Fruit fly (Drosophila melanogaster) Kc167 (cell line): ENCODE data around the gene Esyt2.

Source experiments
- Myc ChIP-seq: fragments of >200 bp; optimal IDR thresholded peaks from 2 replicates; lab custom pipeline; 2017; ENCODE audit warnings: missing external identifiers
- Sin3A ChIP-seq: fragments of >200 bp; optimal IDR thresholded peaks from 2 replicates; lab custom pipeline; 2018; ENCODE audit warnings: missing external identifiers
- h ChIP-seq: fragments of >200 bp; optimal IDR thresholded peaks from 3 replicates; lab custom pipeline; 2018; ENCODE audit warnings: missing external identifiers
- insv ChIP-seq: fragments of >200 bp; optimal IDR thresholded peaks from 3 replicates; lab custom pipeline; 2018; ENCODE audit warnings: missing external identifiers
- psq ChIP-seq: fragments of >200 bp; optimal IDR thresholded peaks from 2 replicates; lab custom pipeline; 2017; ENCODE audit warnings: missing external identifiers
- ttk ChIP-seq: sonication (Bioruptor generic); optimal IDR thresholded peaks from 2 replicates; lab custom pipeline; 2017; ENCODE audit warnings: missing external identifiers

The Esyt2 gene

dm6 chr3R:24573094-24573732 lies 28.7 kb downstream of the Esyt2 start:
- TF ChIP-seq Sin3A (lab: Kevin White, UChicago) (no peak), insv (no peak)

DNA sequence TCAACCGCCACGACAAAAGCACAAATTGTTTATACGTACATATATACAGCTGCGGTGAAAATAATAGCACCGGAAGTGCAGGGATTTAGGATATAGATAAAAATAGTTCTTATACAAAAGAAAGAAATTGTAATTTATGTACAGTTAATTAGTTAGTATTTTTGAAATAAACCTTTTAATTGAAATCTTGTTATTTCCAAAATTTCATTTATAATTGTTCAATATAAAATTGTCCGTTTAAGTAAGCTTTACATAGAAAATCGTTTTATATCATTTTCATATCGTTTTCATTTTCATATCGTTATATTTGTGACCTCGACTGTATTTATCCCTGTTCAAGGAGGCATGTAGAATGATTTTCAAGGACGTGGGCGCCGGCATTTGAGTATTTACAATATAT lies 29.6 kb downstream of the Esyt2 start:
- TF ChIP-seq psq (lab: Kevin White, UChicago) (no peak), Sin3A (lab: Kevin White, UChicago) (no peak), insv (no peak), ttk (lab: Kevin White, UChicago) (no peak), Myc (lab: Kevin White, UChicago) (no peak), h (lab: Kevin White, UChicago) (no peak)

dm6 chr3R:24575109-24575508 lies 30.6 kb downstream of the Esyt2 start:
- TF ChIP-seq Sin3A (lab: Kevin White, UChicago): no peak
- no peak for TF ChIP-seq h (lab: Kevin White, UChicago)
- TF ChIP-seq Myc (lab: Kevin White, UChicago): no peak
- TF ChIP-seq psq (lab: Kevin White, UChicago): no peak
- TF ChIP-seq insv: no peak
- TF ChIP-seq ttk (lab: Kevin White, UChicago): no peak

dm6 chr3R:24575787-24576413 lies 31.4 kb downstream of the Esyt2 start:
- TF ChIP-seq psq (lab: Kevin White, UChicago) (no peak), h (lab: Kevin White, UChicago) (no peak), Sin3A (lab: Kevin White, UChicago) (no peak), Myc (lab: Kevin White, UChicago) (no peak), ttk (lab: Kevin White, UChicago) (no peak), insv (no peak)

DNA sequence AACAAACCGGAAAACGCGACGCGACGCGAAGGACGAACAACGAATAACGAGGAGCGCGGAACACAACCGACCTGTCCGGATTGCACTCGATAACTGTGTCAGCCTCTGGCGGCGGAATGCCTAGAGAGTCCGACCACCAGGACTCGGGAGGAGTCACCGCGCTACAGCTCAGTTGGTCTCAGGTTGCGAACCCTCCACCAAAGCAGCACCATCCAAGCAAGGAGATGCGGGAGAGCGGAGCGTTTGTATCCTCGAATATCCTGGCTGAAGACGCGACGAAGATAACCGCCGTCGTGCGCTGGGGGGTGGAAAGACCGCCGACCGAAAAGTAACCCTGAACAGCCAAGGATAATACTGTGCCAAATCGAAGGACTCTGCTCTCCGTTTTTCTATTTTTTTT lies 32.8 kb downstream of the Esyt2 start:
- TF ChIP-seq Sin3A (lab: Kevin White, UChicago) (no peak), insv (no peak), psq (lab: Kevin White, UChicago) (no peak), Myc (lab: Kevin White, UChicago) (no peak), h (lab: Kevin White, UChicago) (no peak), ttk (lab: Kevin White, UChicago) (no peak)

- TF ChIP-seq Sin3A (lab: Kevin White, UChicago) (no peak), h (lab: Kevin White, UChicago) (no peak)
Observed at dm6 chr3R:24580067-24580962, 35.8 kb downstream of the Esyt2 start.

- TF ChIP-seq Myc (lab: Kevin White, UChicago) (no peak), Sin3A (lab: Kevin White, UChicago) (no peak), insv (no peak), psq (lab: Kevin White, UChicago) (no peak), h (lab: Kevin White, UChicago) (no peak), ttk (lab: Kevin White, UChicago) (no peak)
Observed at dm6 chr3R:24580963-24581277, 36.4 kb downstream of the Esyt2 start.

DNA sequence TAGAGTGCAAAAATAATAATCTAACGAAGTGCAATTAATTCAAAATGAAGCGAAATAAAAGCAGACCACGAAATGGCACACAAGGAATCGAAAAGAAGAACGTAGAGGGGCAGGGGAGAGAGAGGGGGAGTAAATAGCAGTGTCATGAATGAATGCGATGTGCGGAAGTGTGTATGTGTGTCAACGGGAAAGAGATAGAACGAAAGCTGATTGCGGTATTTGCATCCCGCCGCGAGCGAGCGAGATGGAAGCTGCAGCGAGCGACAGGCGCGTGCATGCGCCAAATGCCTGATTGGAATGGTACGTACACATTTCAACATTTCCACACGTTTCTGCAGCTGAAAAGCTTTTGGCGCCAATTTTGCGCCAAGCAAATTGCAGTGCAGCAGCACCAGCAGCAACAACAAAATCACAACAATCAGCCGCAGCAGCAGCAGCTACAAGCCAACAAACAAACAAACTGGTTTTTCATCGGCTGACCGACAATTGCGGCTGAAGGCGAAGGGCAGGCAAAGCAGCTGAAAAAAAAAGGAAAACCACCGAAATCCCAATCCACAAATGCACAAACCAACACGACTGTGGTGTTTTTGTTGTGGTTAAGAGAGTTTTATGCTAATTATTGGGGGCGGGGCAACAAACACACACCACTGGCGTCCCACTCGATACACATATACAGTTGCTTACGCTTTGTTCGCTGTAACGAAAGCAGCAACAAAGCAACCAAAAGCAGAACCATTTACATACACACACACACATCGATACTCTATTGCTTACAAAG lies 37.6 kb downstream of the Esyt2 start:
- TF ChIP-seq ttk (lab: Kevin White, UChicago): no peak
- TF ChIP-seq psq (lab: Kevin White, UChicago): peak; percentile 35

- TF ChIP-seq Myc (lab: Kevin White, UChicago): no peak
- TF ChIP-seq psq (lab: Kevin White, UChicago): peak; percentile 72
Observed at dm6 chr3R:24582669-24582995, 38.1 kb downstream of the Esyt2 start, which contains the start of gene REPTOR. REPTOR (minus strand) TSS chr3R:24582864.

DNA sequence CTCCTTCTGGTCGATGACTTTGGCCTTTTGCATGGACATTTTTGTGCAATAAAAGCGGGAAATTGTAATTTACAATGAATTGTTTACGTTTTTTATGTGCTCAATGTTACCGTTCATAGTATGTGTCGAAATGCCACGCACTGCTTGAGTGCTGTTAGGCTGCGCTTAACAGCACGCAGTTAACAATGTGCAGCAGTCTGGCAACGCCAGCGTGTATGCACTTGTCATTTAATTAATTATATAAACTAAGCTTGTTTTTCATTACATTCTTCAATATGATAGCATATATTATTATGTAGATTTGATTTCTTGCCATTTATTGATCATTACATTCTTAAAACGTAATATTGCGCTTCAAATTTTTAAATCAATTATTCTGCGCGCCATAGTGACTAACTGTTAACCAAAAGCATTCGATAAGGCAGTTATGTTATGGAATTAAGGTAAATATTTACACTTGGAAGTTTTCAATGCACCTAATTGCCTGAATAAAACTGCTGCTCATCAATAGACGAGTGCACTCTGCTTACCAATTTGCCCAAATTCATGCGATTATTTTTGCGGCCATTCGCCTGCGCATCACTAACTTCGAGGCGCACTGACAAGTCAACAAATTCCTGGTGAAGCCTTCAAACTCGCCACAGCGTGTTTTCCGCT lies 40.7 kb downstream of the Esyt2 start, which contains the start of the genes CG13625 and mld:
CG13625 (minus strand) TSS at position 119 of the 657 bp plus-strand sequence.
mld (plus strand) TSS at position 612 of the 657 bp plus-strand sequence.
- TF ChIP-seq Sin3A (lab: Kevin White, UChicago) (no peak), psq (lab: Kevin White, UChicago) (peak; percentile 42)

DNA sequence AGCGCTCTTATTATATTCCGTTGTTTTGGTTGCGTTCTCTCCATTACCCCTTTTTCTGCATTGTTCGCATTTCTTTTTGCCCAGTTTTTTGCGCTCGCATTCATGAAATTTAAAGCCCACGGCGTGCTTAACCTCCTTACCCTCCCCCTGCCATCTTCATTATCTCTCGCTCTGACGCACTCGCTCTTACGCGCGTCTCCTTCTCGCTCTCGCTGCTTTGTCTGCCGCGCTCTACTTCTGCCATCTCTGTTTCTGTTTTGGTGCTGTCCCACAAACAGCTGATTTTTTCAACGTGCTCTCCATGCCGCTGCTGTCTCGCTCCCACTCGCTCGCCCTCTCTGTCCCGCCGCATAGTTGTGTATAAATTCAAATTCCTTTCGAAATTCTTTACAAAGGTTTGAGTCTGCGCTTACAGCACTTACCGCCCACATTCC lies 42.0 kb downstream of the Esyt2 start:
- TF ChIP-seq insv (no peak), psq (lab: Kevin White, UChicago) (no peak), ttk (lab: Kevin White, UChicago) (no peak), Myc (lab: Kevin White, UChicago) (no peak), h (lab: Kevin White, UChicago) (no peak), Sin3A (lab: Kevin White, UChicago) (no peak)
